Worm (Caenorhabditis elegans): ENCODE data around the gene tag-51.

- TF ChIP-seq ztf-11 (tag; optimal IDR thresholded peaks at IDR 0.05) (no peak), unc-62 (GFP tag; optimal IDR thresholded peaks at IDR 0.05) (no peak), unc-39 (tag; optimal IDR thresholded peaks at IDR 0.05) (no peak), ceh-9 (tag; optimal IDR thresholded peaks at IDR 0.05) (no peak), elt-2 (tag; optimal IDR thresholded peaks at IDR 0.05) (no peak), zag-1 (tag; optimal IDR thresholded peaks at IDR 0.05) (no peak), snpc-4 (tag; optimal IDR thresholded peaks at IDR 0.05) (no peak), nhr-25 (tag; optimal IDR thresholded peaks at IDR 0.05) (no peak)
Observed at ce11 chrIII:872373-872772, 18.4 kb downstream of the tag-51 start, which contains the start of the genes T24C4.3 and clc-20.
